Fruit fly (Drosophila melanogaster) whole organism, embryonic: ENCODE results near the gene CG7518.
A peak's percentile ranks its signal among the peaks of the same experiment; 100 is the strongest.

Experiments
- Antp ChIP-seq: fragments of 200-800 bp; sonication (Bioruptor generic); optimal IDR thresholded peaks from 3 replicates; lab custom pipeline; 2016; ENCODE audit warnings: missing biosample characterization, missing genetic modification characterization
- Asciz ChIP-seq: fragments of 200-800 bp; sonication (Bioruptor generic); optimal IDR thresholded peaks from 2 replicates; lab custom pipeline; 2017; ENCODE audit warnings: missing biosample characterization, mild to moderate bottlenecking, missing genetic modification characterization, missing genetic modification reagents
- Atf6 ChIP-seq: fragments of 200-800 bp; sonication (Bioruptor generic); IDR thresholded peaks from 2 replicates; pipeline ENCODE4 v1.3.6; 2022; ENCODE audit warnings: missing biosample characterization, missing genetic modification characterization
- BEAF-32 ChIP-seq: fragments of 200-800 bp; sonication (Bioruptor generic); optimal IDR thresholded peaks from 3 replicates; lab custom pipeline; 2017; ENCODE audit warnings: missing biosample characterization, missing genetic modification characterization, mild to moderate bottlenecking, moderate library complexity, missing genetic modification reagents
- CG10321 ChIP-seq: fragments of 200-800 bp; sonication (Bioruptor generic); IDR thresholded peaks from 2 replicates; pipeline ENCODE4 v1.3.6; 2022; ENCODE audit warnings: missing biosample characterization, missing genetic modification characterization
- CG10565 ChIP-seq: fragments of 200-800 bp; sonication (Bioruptor generic); optimal IDR thresholded peaks from 3 replicates; lab custom pipeline; 2016; ENCODE audit warnings: missing biosample characterization, mild to moderate bottlenecking, missing genetic modification characterization
- CG11085 ChIP-seq: fragments of 200-800 bp; sonication (Bioruptor generic); IDR thresholded peaks from 2 replicates; pipeline ENCODE4 v1.3.6; 2022; ENCODE audit warnings: missing biosample characterization, missing genetic modification characterization
- CG12104 ChIP-seq: fragments of 200-800 bp; sonication (Bioruptor generic); optimal IDR thresholded peaks from 3 replicates; lab custom pipeline; 2016; ENCODE audit warnings: missing biosample characterization, missing genetic modification characterization
- CG12299 ChIP-seq: fragments of 200-800 bp; sonication (Bioruptor generic); optimal IDR thresholded peaks from 2 replicates; lab custom pipeline; 2018; ENCODE audit warnings: missing biosample characterization, mild to moderate bottlenecking, missing genetic modification characterization
- CG14014 ChIP-seq: fragments of 200-800 bp; sonication (Bioruptor generic); IDR thresholded peaks from 2 replicates; pipeline ENCODE4 v1.3.6; 2022; ENCODE audit warnings: missing biosample characterization, missing genetic modification characterization
- CG1529 ChIP-seq: fragments of 200-800 bp; sonication (Bioruptor generic); optimal IDR thresholded peaks from 3 replicates; lab custom pipeline; 2018; ENCODE audit warnings: missing biosample characterization, missing genetic modification characterization
- CG17186 ChIP-seq: fragments of 200-800 bp; sonication (Bioruptor generic); optimal IDR thresholded peaks from 3 replicates; lab custom pipeline; 2017; ENCODE audit warnings: missing biosample characterization, missing genetic modification reagents, missing genetic modification characterization
- CG17612 ChIP-seq: fragments of 200-800 bp; sonication (Bioruptor generic); IDR thresholded peaks from 2 replicates; pipeline ENCODE4 v1.3.6; 2022; ENCODE audit warnings: missing biosample characterization, missing genetic modification characterization
- CG17829 ChIP-seq: fragments of 200-800 bp; optimal IDR thresholded peaks from 2 replicates; lab custom pipeline; 2019; ENCODE audit warnings: missing biosample characterization, mild to moderate bottlenecking, missing genetic modification characterization, moderate library complexity
- CG1792 ChIP-seq: fragments of 200-800 bp; sonication (Bioruptor generic); optimal IDR thresholded peaks from 2 replicates; lab custom pipeline; 2016; ENCODE audit warnings: missing biosample characterization, missing genetic modification characterization
- CG18011 ChIP-seq: fragments of 200-800 bp; sonication (Bioruptor generic); optimal IDR thresholded peaks from 2 replicates; lab custom pipeline; 2017; ENCODE audit warnings: missing biosample characterization, missing genetic modification characterization, mild to moderate bottlenecking, moderate library complexity, missing genotype
- CG31441 ChIP-seq: fragments of 200-800 bp; sonication (Bioruptor generic); IDR thresholded peaks from 2 replicates; pipeline ENCODE4 v1.3.6; 2022; ENCODE audit warnings: missing biosample characterization, missing genetic modification characterization
- CG42726 ChIP-seq: fragments of 200-800 bp; sonication (Bioruptor generic); IDR thresholded peaks from 2 replicates; pipeline ENCODE4 v1.3.6; 2022; ENCODE audit warnings: missing biosample characterization, missing genetic modification characterization; ENCODE audit not compliant: partially characterized antibody
- CG4730 ChIP-seq: fragments of 200-800 bp; sonication (Bioruptor generic); IDR thresholded peaks from 2 replicates; pipeline ENCODE4 v1.3.6; 2022; ENCODE audit warnings: missing biosample characterization, missing genetic modification characterization
- CG5953 ChIP-seq: fragments of 200-800 bp; sonication (Bioruptor generic); IDR thresholded peaks from 2 replicates; pipeline ENCODE4 v1.3.6; 2022; ENCODE audit warnings: missing biosample characterization, missing genetic modification characterization
- CG7839 ChIP-seq: fragments of 200-800 bp; sonication (Bioruptor generic); optimal IDR thresholded peaks from 3 replicates; lab custom pipeline; 2018; ENCODE audit warnings: missing biosample characterization, mild to moderate bottlenecking, missing genetic modification characterization, moderate library complexity
- CG7928 ChIP-seq: fragments of 200-800 bp; sonication (Bioruptor generic); optimal IDR thresholded peaks from 2 replicates; lab custom pipeline; 2017; ENCODE audit warnings: missing biosample characterization, mild to moderate bottlenecking, missing genetic modification characterization
- CG8478 ChIP-seq: fragments of >200 bp; optimal IDR thresholded peaks from 2 replicates; lab custom pipeline; 2018
- CG8924 ChIP-seq: fragments of 200-800 bp; optimal IDR thresholded peaks from 3 replicates; lab custom pipeline; 2019; ENCODE audit warnings: missing biosample characterization, mild to moderate bottlenecking, missing genetic modification characterization, moderate library complexity
- CG9437 ChIP-seq: fragments of 200-800 bp; sonication (Bioruptor generic); optimal IDR thresholded peaks from 2 replicates; lab custom pipeline; 2018; ENCODE audit warnings: missing biosample characterization, mild to moderate bottlenecking, missing genetic modification characterization
- CG9727 ChIP-seq: fragments of 200-800 bp; sonication (Bioruptor generic); optimal IDR thresholded peaks from 3 replicates; lab custom pipeline; 2017; ENCODE audit warnings: missing biosample characterization, mild to moderate bottlenecking, missing genetic modification characterization
- CoRest ChIP-seq: fragments of 200-800 bp; sonication (Bioruptor generic); optimal IDR thresholded peaks from 3 replicates; lab custom pipeline; 2018; ENCODE audit warnings: missing biosample characterization, mild to moderate bottlenecking, missing genetic modification characterization, moderate library complexity
- Elba2 ChIP-seq: fragments of 200-800 bp; sonication (Bioruptor generic); optimal IDR thresholded peaks from 3 replicates; lab custom pipeline; 2016; ENCODE audit warnings: missing biosample characterization, missing genetic modification characterization
- Hr3 ChIP-seq: fragments of 200-800 bp; sonication (Bioruptor generic); optimal IDR thresholded peaks from 3 replicates; lab custom pipeline; 2016; ENCODE audit warnings: missing biosample characterization, missing genetic modification characterization
- Hsf ChIP-seq: fragments of 200-800 bp; sonication (Bioruptor generic); optimal IDR thresholded peaks from 3 replicates; lab custom pipeline; 2016; ENCODE audit warnings: missing biosample characterization, missing genetic modification characterization
- Mrtf ChIP-seq: fragments of 200-800 bp; sonication (Bioruptor generic); IDR thresholded peaks from 3 replicates; pipeline ENCODE4 v1.3.6; 2022; ENCODE audit warnings: missing biosample characterization, missing genetic modification characterization
- Myb ChIP-seq: fragments of 200-800 bp; sonication (Bioruptor generic); optimal IDR thresholded peaks from 2 replicates; lab custom pipeline; 2016; ENCODE audit warnings: missing biosample characterization, missing genetic modification characterization
- NFAT ChIP-seq: fragments of 200-800 bp; sonication (Bioruptor generic); IDR thresholded peaks from 2 replicates; pipeline ENCODE4 v1.3.6; 2022; ENCODE audit warnings: missing biosample characterization, missing genetic modification characterization
- Nf-YA ChIP-seq: fragments of 200-800 bp; sonication (Bioruptor generic); IDR thresholded peaks from 2 replicates; pipeline ENCODE4 v1.3.6; 2022; ENCODE audit warnings: missing biosample characterization, missing genetic modification characterization
- Oli ChIP-seq: fragments of 200-800 bp; sonication (Bioruptor generic); optimal IDR thresholded peaks from 2 replicates; lab custom pipeline; 2018; ENCODE audit warnings: missing biosample characterization, mild to moderate bottlenecking, missing genetic modification characterization, moderate library complexity
- Opbp ChIP-seq: fragments of 200-800 bp; sonication (Bioruptor generic); IDR thresholded peaks from 3 replicates; pipeline ENCODE4 v1.3.6; 2022; ENCODE audit warnings: missing biosample characterization, missing genetic modification characterization; ENCODE audit not compliant: partially characterized antibody
- Sin3A ChIP-seq: fragments of >200 bp; optimal IDR thresholded peaks from 2 replicates; lab custom pipeline; 2018
- Ssrp ChIP-seq: fragments of 200-800 bp; sonication (Bioruptor generic); optimal IDR thresholded peaks from 2 replicates; lab custom pipeline; 2018; ENCODE audit warnings: missing biosample characterization, mild to moderate bottlenecking, missing genetic modification characterization, moderate library complexity
- crp ChIP-seq, 2 experiments: fragments of 200-800 bp; sonication (Bioruptor generic); optimal IDR thresholded peaks; 2 replicates in 1 of 2; 3 replicates in 1 of 2; lab custom pipeline; 2017; ENCODE audit warnings: missing biosample characterization in 2 of 2, missing genetic modification characterization in 2 of 2, mild to moderate bottlenecking in 1 of 2, moderate library complexity in 1 of 2
- dm ChIP-seq: fragments of 200-800 bp; sonication (Bioruptor generic); optimal IDR thresholded peaks from 3 replicates; lab custom pipeline; 2016; ENCODE audit warnings: missing biosample characterization, missing genetic modification characterization
- ewg ChIP-seq: fragments of 200-800 bp; sonication (Bioruptor generic); optimal IDR thresholded peaks from 3 replicates; lab custom pipeline; 2017; ENCODE audit warnings: mild to moderate bottlenecking, missing biosample characterization, missing genetic modification reagents, missing genetic modification characterization
- fd3F ChIP-seq: fragments of 200-800 bp; sonication (Bioruptor generic); optimal IDR thresholded peaks from 2 replicates; lab custom pipeline; 2018; ENCODE audit warnings: missing biosample characterization, mild to moderate bottlenecking, missing genetic modification characterization, moderate library complexity
- gem ChIP-seq: fragments of 200-800 bp; sonication (Bioruptor generic); optimal IDR thresholded peaks from 2 replicates; lab custom pipeline; 2019; ENCODE audit warnings: missing biosample characterization, mild to moderate bottlenecking, missing genetic modification characterization, moderate library complexity
- her ChIP-seq: fragments of 200-800 bp; sonication (Bioruptor generic); optimal IDR thresholded peaks from 2 replicates; lab custom pipeline; 2016; ENCODE audit warnings: missing biosample characterization, missing genetic modification characterization
- odd ChIP-seq: fragments of 200-800 bp; sonication (Bioruptor generic); optimal IDR thresholded peaks from 2 replicates; lab custom pipeline; 2017; ENCODE audit warnings: missing biosample characterization, mild to moderate bottlenecking, missing genetic modification characterization
- row ChIP-seq: fragments of 200-800 bp; sonication (Bioruptor generic); IDR thresholded peaks from 3 replicates; pipeline ENCODE4 v1.3.6; 2022; ENCODE audit warnings: missing biosample characterization, missing genetic modification characterization
- run ChIP-seq: fragments of 200-800 bp; sonication (Bioruptor generic); optimal IDR thresholded peaks from 3 replicates; lab custom pipeline; 2018; ENCODE audit warnings: missing biosample characterization, mild to moderate bottlenecking, missing genetic modification characterization
- sd ChIP-seq: fragments of 200-800 bp; sonication (Bioruptor generic); optimal IDR thresholded peaks from 3 replicates; lab custom pipeline; 2018; ENCODE audit warnings: missing biosample characterization, mild to moderate bottlenecking, missing genetic modification characterization, moderate library complexity
- stc ChIP-seq: fragments of 200-800 bp; sonication (Bioruptor generic); IDR thresholded peaks from 2 replicates; pipeline ENCODE4 v1.3.6; 2022; ENCODE audit warnings: missing biosample characterization, missing genetic modification characterization
- unc-4 ChIP-seq: fragments of 200-800 bp; sonication (Bioruptor generic); IDR thresholded peaks from 2 replicates; pipeline ENCODE4 v1.3.6; 2022; ENCODE audit warnings: missing biosample characterization, missing genetic modification characterization; ENCODE audit not compliant: partially characterized antibody
- vnd ChIP-seq: fragments of 200-800 bp; sonication (Bioruptor generic); IDR thresholded peaks from 3 replicates; pipeline ENCODE4 v1.3.6; 2022; ENCODE audit warnings: missing biosample characterization, missing genetic modification characterization; ENCODE audit not compliant: partially characterized antibody

CG7518 gene

dm6 chr3R:12980628-12981219, 17.2 kb upstream of the CG7518 start, which contains the start of gene Paip2:
Paip2 (plus strand) TSS chr3R:12980792.
- no peak for TF ChIP-seq CG10321 (GFP tag; lab: Robert Waterston, UW)
- TF ChIP-seq Hr3: peak; percentile 8
- no peak for TF ChIP-seq stc (GFP tag; lab: Robert Waterston, UW)
- no peak for TF ChIP-seq CG9727 (GFP tag; lab: Kevin White, UChicago)
- TF ChIP-seq Mrtf: no peak
- peak; percentile 88 for TF ChIP-seq CG18011 (GFP tag; lab: Kevin White, UChicago)
- TF ChIP-seq Hsf (GFP tag; lab: Kevin White, UChicago): no peak
- no peak; the same call in 1 of the 2 replicates for TF ChIP-seq CG14014 (GFP tag; lab: Robert Waterston, UW)
- TF ChIP-seq BEAF-32: peak; percentile 100
- no peak for TF ChIP-seq Asciz (GFP tag; lab: Kevin White, UChicago)
- TF ChIP-seq vnd (GFP tag; lab: Robert Waterston, UW): peak; percentile 98
- no peak for TF ChIP-seq CG1529 (GFP tag; lab: Kevin White, UChicago)
- TF ChIP-seq Sin3A (lab: Kevin White, UChicago): peak; percentile 79
- no peak for TF ChIP-seq crp (GFP tag; optimal IDR thresholded peaks at IDR 0.05; lab: Kevin White, UChicago)
- peak; percentile 5 for TF ChIP-seq CG12299 (tag; lab: Kevin White, UChicago)
- peak; percentile 34 for TF ChIP-seq CG12104 (GFP tag; lab: Kevin White, UChicago)
- no peak for TF ChIP-seq CG9437
- TF ChIP-seq odd (GFP tag; lab: Kevin White, UChicago): no peak
- no peak for TF ChIP-seq CG17612 (GFP tag; lab: Robert Waterston, UW)
- TF ChIP-seq fd3F: no peak
- TF ChIP-seq her (GFP tag; lab: Kevin White, UChicago): no peak
- TF ChIP-seq Ssrp: no peak
- TF ChIP-seq CG7928 (GFP tag; lab: Kevin White, UChicago): no peak
- no peak for TF ChIP-seq CG11085 (GFP tag; lab: Robert Waterston, UW)
- TF ChIP-seq CG17829 (tag; lab: Kevin White, UChicago): peak; percentile 61
- TF ChIP-seq dm (GFP tag; lab: Kevin White, UChicago): peak; percentile 39
- no peak for TF ChIP-seq NFAT (GFP tag; lab: Robert Waterston, UW)
- TF ChIP-seq Myb (GFP tag; lab: Kevin White, UChicago): peak; percentile 63
- TF ChIP-seq CG8924 (tag; lab: Kevin White, UChicago): peak; percentile 38
- peak; percentile 67 for TF ChIP-seq CG17186 (GFP tag; lab: Kevin White, UChicago)
- TF ChIP-seq CG1792 (GFP tag; lab: Kevin White, UChicago): peak; percentile 3
- TF ChIP-seq CG8478 (lab: Kevin White, UChicago): peak; percentile 66
- peak; percentile 71 for TF ChIP-seq sd (tag; lab: Kevin White, UChicago)
- peak; percentile 67 for TF ChIP-seq CoRest (tag; lab: Kevin White, UChicago)
- TF ChIP-seq CG42726 (GFP tag; lab: Robert Waterston, UW): peak; percentile 83
- TF ChIP-seq CG31441 (GFP tag; lab: Robert Waterston, UW): 0 out of 2 replicates have a peak, but pooled peaks have one; percentile 19
- TF ChIP-seq gem: peak; percentile 25
- peak; percentile 98 for TF ChIP-seq unc-4
- TF ChIP-seq Elba2: no peak
- TF ChIP-seq row (GFP tag; lab: Robert Waterston, UW): 0 out of 3 replicates have a peak, but pooled peaks have one; percentile 21
- no peak for TF ChIP-seq ewg
- TF ChIP-seq CG10565 (GFP tag; lab: Kevin White, UChicago): no peak
- no peak for TF ChIP-seq CG7839
- no peak for TF ChIP-seq CG5953 (GFP tag; lab: Robert Waterston, UW)
- no peak for TF ChIP-seq CG4730
- no peak for TF ChIP-seq Nf-YA (GFP tag; lab: Robert Waterston, UW)
- TF ChIP-seq run (tag; lab: Kevin White, UChicago): no peak
- no peak for TF ChIP-seq Oli (tag; lab: Kevin White, UChicago)
- no peak for TF ChIP-seq Atf6 (GFP tag; lab: Robert Waterston, UW)
- TF ChIP-seq Antp (GFP tag; lab: Kevin White, UChicago): no peak
- peak; percentile 96 for TF ChIP-seq Opbp (GFP tag; lab: Robert Waterston, UW)
